Worm (Caenorhabditis elegans): ENCODE measurements around the gene pde-12.

pde-12 gene

ce11 chrIII:10881462-10881861, 36.6 kb upstream of the pde-12 start, which contains the start of gene athp-1:
Gene athp-1 (plus strand): TSS chrIII:10881766.
- peak; percentile 33; the same call in 1 of the 2 replicates for TF ChIP-seq mcd-1 (GFP tag; IDR thresholded peaks at IDR 0.05)
- TF ChIP-seq madf-8 (GFP tag; conservative IDR thresholded peaks at IDR 0.05) = peak; percentile 81
- peak; percentile 65 for TF ChIP-seq snpc-1.3 (tag; optimal IDR thresholded peaks at IDR 0.05; ENCODE audit: insufficient read depth)
- peak; percentile 66 for TF ChIP-seq ceh-91 (GFP tag; IDR thresholded peaks at IDR 0.05)
- peak; percentile 86 for TF ChIP-seq D2030.7 (GFP tag; IDR thresholded peaks at IDR 0.05)
- TF ChIP-seq madf-6 (GFP tag; IDR thresholded peaks at IDR 0.05) = peak; percentile 97
- TF ChIP-seq lin-54 (GFP tag; optimal IDR thresholded peaks at IDR 0.05) = peak; percentile 65
- 0 out of 2 replicates have a peak, but pooled peaks have one; percentile 55 for TF ChIP-seq hsf-1 (GFP tag; IDR thresholded peaks at IDR 0.05)
- peak; percentile 65 for TF ChIP-seq athp-1 (tag; optimal IDR thresholded peaks at IDR 0.05)
- TF ChIP-seq snpc-3.4 (tag; optimal IDR thresholded peaks at IDR 0.05) = peak; percentile 42
- no peak for TF ChIP-seq ZK185.1 (tag; optimal IDR thresholded peaks at IDR 0.05; ENCODE audit: poor library complexity, severe bottlenecking)
- peak; percentile 98 for TF ChIP-seq lsl-1 (GFP tag; optimal IDR thresholded peaks at IDR 0.05)
- no peak for TF ChIP-seq ceh-79 (tag; optimal IDR thresholded peaks at IDR 0.05)
- no peak for TF ChIP-seq chd-7 (tag; optimal IDR thresholded peaks at IDR 0.05)
- TF ChIP-seq F49E8.2 (tag; optimal IDR thresholded peaks at IDR 0.05; ENCODE audit: insufficient read depth) = peak; percentile 11
- peak; percentile 95 for TF ChIP-seq F33H1.4 (GFP tag; IDR thresholded peaks at IDR 0.05)
- no peak for TF ChIP-seq ets-4 (GFP tag; optimal IDR thresholded peaks at IDR 0.05)
- no peak; the same call in 1 of the 2 replicates for TF ChIP-seq hmg-1.2 (GFP tag; IDR thresholded peaks at IDR 0.05)
- no peak for TF ChIP-seq cebp-2 (GFP tag; IDR thresholded peaks at IDR 0.05)
- TF ChIP-seq efl-1 (GFP tag; optimal IDR thresholded peaks at IDR 0.05) = peak; percentile 29
- no peak for TF ChIP-seq pbrm-1 (GFP tag; IDR thresholded peaks at IDR 0.05)
- no peak for TF ChIP-seq nhr-90 (tag; optimal IDR thresholded peaks at IDR 0.05)
- peak; percentile 84 for TF ChIP-seq xnd-1 (tag; optimal IDR thresholded peaks at IDR 0.05)
- TF ChIP-seq unc-130 (GFP tag; optimal IDR thresholded peaks at IDR 0.05) = peak; percentile 53

DNA sequence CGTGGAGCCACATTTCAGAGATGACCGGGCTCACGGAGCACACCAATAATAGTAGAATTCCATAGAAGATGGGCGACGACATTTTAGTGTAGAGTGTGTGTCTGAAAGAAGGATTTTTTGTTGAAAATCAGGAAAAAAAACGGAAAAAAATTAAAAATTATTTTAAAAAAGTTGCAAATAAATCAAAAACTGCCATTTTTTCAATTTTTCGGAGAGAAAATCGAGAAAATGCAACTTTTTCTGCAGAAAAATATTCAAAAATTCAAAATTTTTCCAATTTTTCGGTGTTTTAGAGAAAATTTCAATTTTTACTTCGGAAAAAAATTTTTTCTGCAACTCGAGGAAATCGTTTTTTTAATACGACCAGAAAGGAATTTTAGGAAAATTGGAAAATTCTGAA, 35.3 kb upstream of the pde-12 start, which contains the start of gene C44B9.3:
C44B9.3 (minus strand) TSS at position 101 of the 400 bp plus-strand sequence.
- TF ChIP-seq K11D2.4 (GFP tag; IDR thresholded peaks at IDR 0.05) = no peak
- no peak for TF ChIP-seq ceh-91 (GFP tag; IDR thresholded peaks at IDR 0.05)
- TF ChIP-seq ztf-3 (GFP tag; optimal IDR thresholded peaks at IDR 0.05) = no peak
- no peak for TF ChIP-seq bed-1 (GFP tag; IDR thresholded peaks at IDR 0.05)
- no peak for TF ChIP-seq B0261.1 (tag; optimal IDR thresholded peaks at IDR 0.05)
- TF ChIP-seq madf-8 (GFP tag; conservative IDR thresholded peaks at IDR 0.05) = no peak
- no peak for TF ChIP-seq aptf-3 (GFP tag; IDR thresholded peaks at IDR 0.05)
- no peak for TF ChIP-seq mel-28 (tag; optimal IDR thresholded peaks at IDR 0.05; ENCODE audit: borderline replicate concordance)

DNA sequence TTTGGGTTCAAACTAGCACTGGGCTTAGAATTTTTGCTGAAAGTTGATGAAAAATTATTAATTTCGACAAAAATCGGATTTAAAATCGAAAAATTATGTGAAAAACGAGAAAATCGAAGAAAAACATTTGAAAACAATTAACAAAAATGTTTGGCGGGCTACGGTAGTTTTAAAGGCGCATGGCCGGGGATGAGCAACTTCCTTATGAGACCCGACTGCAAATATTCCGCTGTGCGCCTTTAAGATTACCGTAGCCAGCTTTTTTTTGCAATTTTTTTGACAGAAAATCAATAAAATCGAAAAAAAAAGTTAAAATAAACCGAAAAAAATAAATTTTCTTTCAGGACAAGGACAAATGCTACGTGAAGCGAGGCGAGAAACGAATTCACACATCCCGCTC, 32.7 kb upstream of the pde-12 start:
- peak; percentile 71 for TF ChIP-seq efl-1 (GFP tag; optimal IDR thresholded peaks at IDR 0.05)
- TF ChIP-seq dpl-1 (GFP tag; optimal IDR thresholded peaks at IDR 0.05) = peak; percentile 48
- no peak for TF ChIP-seq cebp-2 (GFP tag; IDR thresholded peaks at IDR 0.05)
- TF ChIP-seq hmg-20 (GFP tag; IDR thresholded peaks at IDR 0.05) = no peak
- no peak for TF ChIP-seq nhr-90 (tag; optimal IDR thresholded peaks at IDR 0.05)
- no peak for TF ChIP-seq attf-3 (GFP tag; conservative IDR thresholded peaks at IDR 0.05)
- no peak for TF ChIP-seq egl-44 (GFP tag; IDR thresholded peaks at IDR 0.05)
- no peak for TF ChIP-seq ekl-4 (GFP tag; IDR thresholded peaks at IDR 0.05)
- TF ChIP-seq ceh-27 (GFP tag; optimal IDR thresholded peaks at IDR 0.05) = no peak
- no peak for TF ChIP-seq F57A8.1 (GFP tag; optimal IDR thresholded peaks at IDR 0.05)
- peak; percentile 90 for TF ChIP-seq ceh-91 (GFP tag; IDR thresholded peaks at IDR 0.05)
- TF ChIP-seq T26A5.8 (tag; optimal IDR thresholded peaks at IDR 0.05) = no peak
- TF ChIP-seq C17E4.6 (GFP tag; IDR thresholded peaks at IDR 0.05) = no peak
- TF ChIP-seq lsy-27 (tag; optimal IDR thresholded peaks at IDR 0.05; ENCODE audit: borderline replicate concordance, insufficient read depth) = no peak
- no peak for TF ChIP-seq nhr-120 (GFP tag; IDR thresholded peaks at IDR 0.05)
- TF ChIP-seq aptf-2 (GFP tag; conservative IDR thresholded peaks at IDR 0.05) = no peak
- TF ChIP-seq C06A6.2 (GFP tag; conservative IDR thresholded peaks at IDR 0.05) = no peak
- no peak for TF ChIP-seq ceh-79 (tag; optimal IDR thresholded peaks at IDR 0.05)
- peak; percentile 74 for TF ChIP-seq F49E8.2 (tag; optimal IDR thresholded peaks at IDR 0.05; ENCODE audit: insufficient read depth)
- TF ChIP-seq lin-54 (GFP tag; optimal IDR thresholded peaks at IDR 0.05) = peak; percentile 81
- TF ChIP-seq unc-62 (GFP tag; optimal IDR thresholded peaks at IDR 0.05) = no peak
- no peak for TF ChIP-seq ets-4 (GFP tag; optimal IDR thresholded peaks at IDR 0.05)
- TF ChIP-seq ama-1 (optimal IDR thresholded peaks at IDR 0.05) = no peak
- TF ChIP-seq ama-1 (GFP tag; optimal IDR thresholded peaks at IDR 0.05) = no peak

Measured in whole organism, young adult.